Fruit fly (Drosophila melanogaster) whole organism, adult: ENCODE results near the gene CG10486.

ENCODE experiments used
- CG14711 ChIP-seq: fragments of 200-800 bp; sonication (Bioruptor generic); optimal IDR thresholded peaks from 2 replicates; lab custom pipeline; 2018; ENCODE audit warnings: missing biosample characterization, mild to moderate bottlenecking, missing genetic modification characterization, moderate library complexity
- CG33017 ChIP-seq: fragments of 200-800 bp; sonication (Bioruptor generic); optimal IDR thresholded peaks from 2 replicates; lab custom pipeline; 2018; ENCODE audit warnings: missing biosample characterization, mild to moderate bottlenecking, missing genetic modification characterization, moderate library complexity
- Clk ChIP-seq: fragments of 200-800 bp; sonication (Bioruptor generic); optimal IDR thresholded peaks from 2 replicates; lab custom pipeline; 2017; ENCODE audit warnings: missing biosample characterization, missing genetic modification characterization
- Crg-1 ChIP-seq: fragments of 200-800 bp; sonication (Bioruptor generic); optimal IDR thresholded peaks from 2 replicates; lab custom pipeline; 2016; ENCODE audit warnings: missing biosample characterization, missing genetic modification characterization
- Hr96 ChIP-seq: fragments of 200-800 bp; sonication (Bioruptor generic); optimal IDR thresholded peaks from 2 replicates; lab custom pipeline; 2016; ENCODE audit warnings: missing biosample characterization, missing genetic modification characterization
- bab1 ChIP-seq: fragments of 200-800 bp; sonication (Bioruptor generic); optimal IDR thresholded peaks from 3 replicates; lab custom pipeline; 2019; ENCODE audit warnings: missing biosample characterization, mild to moderate bottlenecking, missing genetic modification characterization, moderate library complexity
- kay ChIP-seq: fragments of 200-800 bp; sonication (Bioruptor generic); peaks from one replicate; lab custom pipeline; 2016; ENCODE audit warnings: missing biosample characterization, missing genetic modification characterization, borderline replicate concordance
- ovo ChIP-seq: fragments of 200-800 bp; sonication (Bioruptor generic); optimal IDR thresholded peaks from 2 replicates; lab custom pipeline; 2016; ENCODE audit warnings: missing biosample characterization, missing genetic modification characterization
- tj ChIP-seq: fragments of 200-800 bp; sonication (Bioruptor generic); optimal IDR thresholded peaks from 3 replicates; lab custom pipeline; 2017; ENCODE audit warnings: missing biosample characterization, mild to moderate bottlenecking, missing genetic modification characterization, moderate library complexity

DNA sequence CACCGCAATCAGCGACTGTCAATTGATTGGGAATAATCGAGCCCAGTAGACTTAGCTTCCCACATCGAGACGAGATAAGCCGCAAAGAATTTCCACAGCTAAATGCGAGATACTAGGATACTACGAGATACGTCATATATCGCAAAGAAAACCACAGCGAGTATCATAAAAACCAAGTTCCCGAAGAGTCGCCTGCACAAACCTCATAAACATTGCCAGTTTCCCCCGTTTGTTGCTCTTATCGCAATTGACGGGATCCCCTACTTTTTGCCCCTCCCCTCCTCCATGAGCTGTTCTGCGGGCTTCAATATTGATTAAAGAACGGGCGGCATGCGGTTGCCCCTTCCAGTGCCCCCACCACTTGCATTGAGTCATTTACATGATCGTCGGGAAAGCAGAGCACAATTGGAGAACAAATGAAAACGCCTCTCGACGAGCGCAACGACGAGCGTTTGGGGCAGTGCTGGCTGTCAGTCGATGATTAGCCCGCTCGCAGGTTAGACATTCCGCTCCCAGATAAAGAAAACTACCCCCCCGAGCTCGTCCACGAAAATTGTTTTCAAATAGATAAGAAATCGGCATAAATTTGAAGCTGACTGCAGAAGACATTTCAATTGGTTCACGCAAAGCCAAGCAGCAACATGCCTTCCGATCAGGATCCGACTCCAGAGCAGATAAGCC lies 15.6 kb upstream of the CG10486 start, which contains the start of gene CG32407:
- TF ChIP-seq ovo (GFP tag; lab: Kevin White, UChicago) (peak; percentile 24), kay (GFP tag; lab: Kevin White, UChicago) (no peak), CG33017 (no peak), Clk (no peak), tj (no peak), Hr96 (GFP tag; lab: Kevin White, UChicago) (peak; percentile 53), CG14711 (tag; lab: Kevin White, UChicago) (no peak), Crg-1 (peak; percentile 36), bab1 (GFP tag; lab: Kevin White, UChicago) (no peak)
